Worm (Caenorhabditis elegans): ENCODE data around the gene cav-1.
"Not testable (repeated sequence)": the region's sequence is repeated elsewhere in the genome, so short reads cannot be mapped to it uniquely, and the experiment has no call there.

The cav-1 gene

ce11 chrIV:9757425-9757740 lies 14.9 kb upstream of the cav-1 start, which contains the start of gene nhr-97:
Gene nhr-97 (plus strand): TSS chrIV:9757641.
- TF ChIP-seq vab-15 (tag; optimal IDR thresholded peaks at IDR 0.05): no peak
- no peak for TF ChIP-seq rnt-1 (tag; optimal IDR thresholded peaks at IDR 0.05)

- TF ChIP-seq lin-14 (GFP tag; optimal IDR thresholded peaks at IDR 0.05): peak; percentile 59
- TF ChIP-seq egl-13 (tag; optimal IDR thresholded peaks at IDR 0.05): no peak
- peak; percentile 15 for TF ChIP-seq dsc-1 (tag; optimal IDR thresholded peaks at IDR 0.05)
- peak; percentile 55 for TF ChIP-seq nhr-71 (tag; optimal IDR thresholded peaks at IDR 0.05)
- no peak for TF ChIP-seq sup-37 (GFP tag; optimal IDR thresholded peaks at IDR 0.05)
- TF ChIP-seq nhr-19 (GFP tag; conservative IDR thresholded peaks at IDR 0.05): peak; percentile 35; the same call in 1 of the 2 replicates
- TF ChIP-seq rnt-1 (tag; optimal IDR thresholded peaks at IDR 0.05): peak; percentile 29
- no peak for TF ChIP-seq F16B12.6 (tag; optimal IDR thresholded peaks at IDR 0.05)
- no peak for TF ChIP-seq fkh-4 (tag; optimal IDR thresholded peaks at IDR 0.05; ENCODE audit: borderline replicate concordance)
- TF ChIP-seq fkh-8 (tag; optimal IDR thresholded peaks at IDR 0.05): peak; percentile 4
- TF ChIP-seq nhr-20 (tag; optimal IDR thresholded peaks at IDR 0.05): peak; percentile 28
- no peak for TF ChIP-seq nhr-76 (tag; optimal IDR thresholded peaks at IDR 0.05)
Measured at ce11 chrIV:9761751-9762150, 10.6 kb upstream of the cav-1 start.

ce11 chrIV:9762667-9763173 lies 9.6 kb upstream of the cav-1 start:
- no peak for TF ChIP-seq nhr-11 (tag; optimal IDR thresholded peaks at IDR 0.05)
- TF ChIP-seq tbx-2 (tag; optimal IDR thresholded peaks at IDR 0.05): no peak
- no peak for TF ChIP-seq ceh-82 (tag; optimal IDR thresholded peaks at IDR 0.05)
- TF ChIP-seq F16B12.6 (tag; optimal IDR thresholded peaks at IDR 0.05): no peak
- no peak for TF ChIP-seq zag-1 (tag; optimal IDR thresholded peaks at IDR 0.05)
- TF ChIP-seq lin-39 (tag; optimal IDR thresholded peaks at IDR 0.05): no peak
- TF ChIP-seq efl-1 (optimal IDR thresholded peaks at IDR 0.05): no peak
- TF ChIP-seq efl-1 (GFP tag; optimal IDR thresholded peaks at IDR 0.05 in 1 of 2): peak in 1 of 2 experiments; percentile 90
- no peak for TF ChIP-seq pqm-1 (tag; optimal IDR thresholded peaks at IDR 0.05)
- TF ChIP-seq swsn-7 (tag; optimal IDR thresholded peaks at IDR 0.05): no peak
- no peak for TF ChIP-seq mab-9 (GFP tag; IDR thresholded peaks at IDR 0.05)
- no peak for TF ChIP-seq nhr-71 (tag; optimal IDR thresholded peaks at IDR 0.05)
- TF ChIP-seq tlp-1 (tag; optimal IDR thresholded peaks at IDR 0.05): peak; percentile 87
- no peak for TF ChIP-seq unc-30 (tag; optimal IDR thresholded peaks at IDR 0.05)
- TF ChIP-seq nhr-20 (tag; optimal IDR thresholded peaks at IDR 0.05): no peak
- no peak for TF ChIP-seq unc-86 (tag; optimal IDR thresholded peaks at IDR 0.05)
- no peak for TF ChIP-seq elt-3 (tag; optimal IDR thresholded peaks at IDR 0.05)
- TF ChIP-seq dpl-1 (GFP tag; optimal IDR thresholded peaks at IDR 0.05): no peak
- no peak for TF ChIP-seq fkh-10 (GFP tag; optimal IDR thresholded peaks at IDR 0.05)
- TF ChIP-seq elt-2 (tag; optimal IDR thresholded peaks at IDR 0.05): peak; percentile 81

ce11 chrIV:9766250-9766649 lies 6.1 kb upstream of the cav-1 start, which contains the start of gene ssp-36:
Gene ssp-36 (minus strand): TSS chrIV:9766350.
- TF ChIP-seq C04F5.9 (tag; optimal IDR thresholded peaks at IDR 0.05): no peak
- no peak for TF ChIP-seq tbx-2 (tag; optimal IDR thresholded peaks at IDR 0.05)
- no peak for TF ChIP-seq unc-86 (tag; optimal IDR thresholded peaks at IDR 0.05)
- TF ChIP-seq skn-1 (tag; optimal IDR thresholded peaks at IDR 0.05): no peak
- TF ChIP-seq ceh-82 (tag; optimal IDR thresholded peaks at IDR 0.05): no peak

ce11 chrIV:9767054-9767453 lies 5.3 kb upstream of the cav-1 start, which contains the start of gene msp-79:
Gene msp-79 (minus strand): TSS chrIV:9767154.
- TF ChIP-seq lsy-2, mef-2, jun-1 (tag; optimal IDR thresholded peaks at IDR 0.05): not testable (repeated sequence)

Data from whole organism, L1 larva.